Fruit fly (Drosophila melanogaster): ENCODE data around the gene Rala.

DNA sequence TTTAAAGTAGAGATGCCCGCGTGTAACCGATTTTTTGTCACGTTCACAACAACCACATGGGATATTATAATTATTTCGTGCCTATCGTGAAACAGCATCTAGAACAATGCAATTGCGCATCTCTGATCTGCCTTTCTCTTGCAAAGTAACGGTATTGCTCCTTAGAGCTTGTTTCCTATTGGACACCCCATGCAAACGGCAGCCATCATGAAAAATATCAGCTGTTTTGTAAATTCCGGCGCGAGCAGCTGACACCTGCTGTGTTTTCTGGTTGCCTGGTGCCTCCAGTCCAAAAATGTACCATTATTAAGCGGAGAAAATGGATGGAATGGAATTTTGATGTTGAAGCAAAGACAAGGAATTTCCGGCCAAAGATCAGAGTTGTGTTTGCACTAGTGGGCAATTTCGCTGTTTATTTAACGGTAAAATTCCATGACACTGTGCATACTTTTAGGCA, 15.2 kb downstream of the Rala start:
- TF ChIP-seq toy (GFP tag; IDR thresholded peaks at IDR 0.05): no peak
- no peak for TF ChIP-seq CG3847 (GFP tag; IDR thresholded peaks at IDR 0.05)
- peak in 1 of 2 experiments; percentile 65 for TF ChIP-seq insv (GFP tag; optimal IDR thresholded peaks at IDR 0.05)
- TF ChIP-seq unc-4 (GFP tag; IDR thresholded peaks at IDR 0.05; ENCODE audit: partially characterized antibody): peak; percentile 69
- TF ChIP-seq mirr (GFP tag; optimal IDR thresholded peaks at IDR 0.05): no peak
- TF ChIP-seq D19A (tag; optimal IDR thresholded peaks at IDR 0.05): no peak
- no peak for TF ChIP-seq sim (GFP tag; IDR thresholded peaks at IDR 0.05)
- peak; percentile 9 for TF ChIP-seq Mes4 (GFP tag; optimal IDR thresholded peaks at IDR 0.05)
- TF ChIP-seq hth (optimal IDR thresholded peaks at IDR 0.05): no peak
- no peak for TF ChIP-seq Hr3 (GFP tag; optimal IDR thresholded peaks at IDR 0.05)
- TF ChIP-seq Bgb (GFP tag; IDR thresholded peaks at IDR 0.05; ENCODE audit: partially characterized antibody): 0 out of 2 replicates have a peak, but pooled peaks have one; percentile 56
